Fruit fly (Drosophila melanogaster) whole organism, embryonic: ENCODE measurements around the gene CG5592.
A peak's percentile ranks its signal among the peaks of the same experiment; 100 is the strongest.

Experiments
- Asciz ChIP-seq: fragments of 200-800 bp; sonication (Bioruptor generic); optimal IDR thresholded peaks from 2 replicates; lab custom pipeline; 2017; ENCODE audit warnings: missing biosample characterization, mild to moderate bottlenecking, missing genetic modification characterization, missing genetic modification reagents
- Atf3 ChIP-seq: fragments of 200-800 bp; sonication (Bioruptor generic); optimal IDR thresholded peaks from 3 replicates; lab custom pipeline; 2016; ENCODE audit warnings: missing biosample characterization, missing genetic modification characterization
- Awh ChIP-seq: fragments of 200-800 bp; sonication (Bioruptor generic); IDR thresholded peaks from 2 replicates; pipeline ENCODE4, ENCODE4 v1.3.6; 2022; ENCODE audit warnings: missing biosample characterization, missing genetic modification characterization
- Bteb2 ChIP-seq: fragments of 200-800 bp; sonication (Bioruptor generic); optimal IDR thresholded peaks from 2 replicates; lab custom pipeline; 2016; ENCODE audit warnings: missing biosample characterization, missing genetic modification characterization
- CG1024 ChIP-seq: fragments of 200-800 bp; sonication (Bioruptor generic); IDR thresholded peaks from 2 replicates; pipeline ENCODE4 v1.3.6; 2022; ENCODE audit warnings: missing biosample characterization, missing genetic modification characterization
- CG10267 ChIP-seq: fragments of 200-800 bp; sonication (Bioruptor generic); optimal IDR thresholded peaks from 2 replicates; lab custom pipeline; 2018; ENCODE audit warnings: missing biosample characterization, mild to moderate bottlenecking, missing genetic modification characterization, moderate library complexity
- CG10366 ChIP-seq: fragments of 200-800 bp; sonication (Bioruptor generic); IDR thresholded peaks from 2 replicates; pipeline ENCODE4 v1.3.6; 2022; ENCODE audit warnings: missing biosample characterization, missing genetic modification characterization
- CG10462 ChIP-seq: fragments of 200-800 bp; sonication (Bioruptor generic); optimal IDR thresholded peaks from 2 replicates; lab custom pipeline; 2016; ENCODE audit warnings: missing biosample characterization, missing genetic modification characterization
- CG10959 ChIP-seq: fragments of 200-800 bp; sonication (Bioruptor generic); IDR thresholded peaks from 2 replicates; pipeline ENCODE4 v1.3.6; 2022; ENCODE audit warnings: missing biosample characterization, missing genetic modification characterization
- CG12659 ChIP-seq: fragments of 200-800 bp; sonication (Bioruptor generic); optimal IDR thresholded peaks from 3 replicates; lab custom pipeline; 2017; ENCODE audit warnings: mild to moderate bottlenecking, missing biosample characterization, missing genetic modification reagents, missing genetic modification characterization
- CG12769 ChIP-seq: fragments of 200-800 bp; sonication (Bioruptor generic); optimal IDR thresholded peaks from 2 replicates; lab custom pipeline; 2019; ENCODE audit warnings: missing biosample characterization, mild to moderate bottlenecking, missing genetic modification characterization, moderate library complexity
- CG14050 ChIP-seq: fragments of 200-800 bp; sonication (Bioruptor generic); IDR thresholded peaks from 3 replicates; pipeline ENCODE4 v1.3.6; 2022; ENCODE audit warnings: missing biosample characterization, missing genetic modification characterization
- CG15269 ChIP-seq: fragments of 200-800 bp; sonication (Bioruptor generic); optimal IDR thresholded peaks from 2 replicates; lab custom pipeline; 2018; ENCODE audit warnings: missing biosample characterization, mild to moderate bottlenecking, missing genetic modification characterization, moderate library complexity
- CG1602 ChIP-seq: fragments of 200-800 bp; sonication (Bioruptor generic); optimal IDR thresholded peaks from 3 replicates; lab custom pipeline; 2016; ENCODE audit warnings: missing biosample characterization, missing genetic modification characterization
- CG1647 ChIP-seq: fragments of 200-800 bp; sonication (Bioruptor generic); optimal IDR thresholded peaks from 3 replicates; lab custom pipeline; 2016; ENCODE audit warnings: missing biosample characterization, missing genetic modification characterization
- CG17568 ChIP-seq: fragments of 200-800 bp; sonication (Bioruptor generic); optimal IDR thresholded peaks from 2 replicates; lab custom pipeline; 2018; ENCODE audit warnings: missing biosample characterization, mild to moderate bottlenecking, missing genetic modification characterization, moderate library complexity
- CG1832 ChIP-seq: fragments of 200-800 bp; sonication (Bioruptor generic); optimal IDR thresholded peaks from 2 replicates; lab custom pipeline; 2017; ENCODE audit warnings: missing biosample characterization, mild to moderate bottlenecking, missing genetic modification characterization, inconsistent platforms
- CG2129 ChIP-seq: fragments of 200-800 bp; sonication (Bioruptor generic); IDR thresholded peaks from 2 replicates; pipeline ENCODE4 v1.3.6; 2022; ENCODE audit warnings: missing biosample characterization, missing genetic modification characterization; ENCODE audit not compliant: partially characterized antibody
- CG2202 ChIP-seq: fragments of 200-800 bp; sonication (Bioruptor generic); optimal IDR thresholded peaks from 2 replicates; lab custom pipeline; 2018; ENCODE audit warnings: missing biosample characterization, mild to moderate bottlenecking, missing genetic modification characterization
- CG2875 ChIP-seq: fragments of 200-800 bp; sonication (Bioruptor generic); optimal IDR thresholded peaks from 2 replicates; lab custom pipeline; 2017; ENCODE audit warnings: missing biosample characterization, mild to moderate bottlenecking, missing genetic modification characterization, missing genetic modification reagents
- CG32767 ChIP-seq: fragments of 200-800 bp; sonication (Bioruptor generic); IDR thresholded peaks from 2 replicates; pipeline ENCODE4 v1.3.6; 2022; ENCODE audit warnings: missing biosample characterization, missing genetic modification characterization
- CG33213 ChIP-seq: fragments of 200-800 bp; sonication (Bioruptor generic); optimal IDR thresholded peaks from 3 replicates; lab custom pipeline; 2016; ENCODE audit warnings: missing biosample characterization, missing genetic modification characterization
- CG7556 ChIP-seq: fragments of 200-800 bp; sonication (Bioruptor generic); optimal IDR thresholded peaks from 2 replicates; lab custom pipeline; 2017; ENCODE audit warnings: missing biosample characterization, mild to moderate bottlenecking, missing genetic modification characterization
- CG7928 ChIP-seq: fragments of 200-800 bp; sonication (Bioruptor generic); optimal IDR thresholded peaks from 2 replicates; lab custom pipeline; 2017; ENCODE audit warnings: missing biosample characterization, mild to moderate bottlenecking, missing genetic modification characterization
- Fer1 ChIP-seq: fragments of 200-800 bp; sonication (Bioruptor generic); optimal IDR thresholded peaks from 2 replicates; lab custom pipeline; 2017; ENCODE audit warnings: missing biosample characterization, mild to moderate bottlenecking, missing genetic modification characterization
- Lim3 ChIP-seq: fragments of 200-800 bp; sonication (Bioruptor generic); IDR thresholded peaks from 2 replicates; pipeline ENCODE4 v1.3.6; 2022; ENCODE audit warnings: missing biosample characterization, missing genetic modification characterization
- Nf-YA ChIP-seq: fragments of 200-800 bp; sonication (Bioruptor generic); IDR thresholded peaks from 2 replicates; pipeline ENCODE4 v1.3.6; 2022; ENCODE audit warnings: missing biosample characterization, missing genetic modification characterization
- Opbp ChIP-seq: fragments of 200-800 bp; sonication (Bioruptor generic); IDR thresholded peaks from 3 replicates; pipeline ENCODE4 v1.3.6; 2022; ENCODE audit warnings: missing biosample characterization, missing genetic modification characterization; ENCODE audit not compliant: partially characterized antibody
- Scr ChIP-seq: fragments of 200-800 bp; sonication (Bioruptor generic); IDR thresholded peaks from 2 replicates; pipeline ENCODE4 v1.3.6; 2022; ENCODE audit warnings: missing biosample characterization, missing genetic modification characterization; ENCODE audit not compliant: partially characterized antibody
- Side ChIP-seq: fragments of 200-800 bp; sonication (Bioruptor generic); optimal IDR thresholded peaks from 2 replicates; lab custom pipeline; 2016; ENCODE audit warnings: missing biosample characterization, missing genetic modification characterization
- Spps ChIP-seq: fragments of 200-800 bp; sonication (Bioruptor generic); optimal IDR thresholded peaks from 2 replicates; lab custom pipeline; 2018; ENCODE audit warnings: missing biosample characterization, mild to moderate bottlenecking, missing genetic modification characterization
- Sry-δ ChIP-seq: fragments of 200-800 bp; sonication (Bioruptor generic); optimal IDR thresholded peaks from 2 replicates; lab custom pipeline; 2016; ENCODE audit warnings: missing biosample characterization, missing genetic modification characterization
- Ssrp ChIP-seq: fragments of 200-800 bp; sonication (Bioruptor generic); optimal IDR thresholded peaks from 2 replicates; lab custom pipeline; 2018; ENCODE audit warnings: missing biosample characterization, mild to moderate bottlenecking, missing genetic modification characterization, moderate library complexity
- al ChIP-seq: fragments of 200-800 bp; sonication (Bioruptor generic); IDR thresholded peaks from 2 replicates; pipeline ENCODE4 v1.3.6; 2022; ENCODE audit warnings: missing biosample characterization, missing genetic modification characterization
- cg ChIP-seq: fragments of 200-800 bp; sonication (Bioruptor generic); optimal IDR thresholded peaks from 3 replicates; lab custom pipeline; 2019; ENCODE audit warnings: missing biosample characterization, mild to moderate bottlenecking, missing genetic modification characterization, moderate library complexity
- grau ChIP-seq: fragments of 200-800 bp; optimal IDR thresholded peaks from 3 replicates; lab custom pipeline; 2019; ENCODE audit warnings: missing biosample characterization, mild to moderate bottlenecking, missing genetic modification characterization, moderate library complexity
- gsb-n ChIP-seq: fragments of 200-800 bp; sonication (Bioruptor generic); optimal IDR thresholded peaks from 3 replicates; lab custom pipeline; 2018; ENCODE audit warnings: missing biosample characterization, mild to moderate bottlenecking, missing genetic modification characterization
- hth ChIP-seq: fragments of >200 bp; optimal IDR thresholded peaks from 2 replicates; lab custom pipeline; 2017; ENCODE audit warnings: inconsistent platforms
- insv ChIP-seq, 2 experiments: fragments of 200-800 bp; sonication (Bioruptor generic); optimal IDR thresholded peaks; 3 replicates each; lab custom pipeline; 2016 to 2018; ENCODE audit warnings: missing biosample characterization in 2 of 2, missing genetic modification characterization in 2 of 2
- lola ChIP-seq, 3 experiments: fragments of >200 bp in 2 of 3; fragments of 200-800 bp in 1 of 3; sonication (Bioruptor generic) in 1 of 3; optimal IDR thresholded peaks; 2 replicates each; lab custom pipeline; 2017 to 2019; ENCODE audit warnings: missing biosample characterization in 3 of 3, missing genetic modification characterization in 3 of 3, mild to moderate bottlenecking in 1 of 3, moderate library complexity in 1 of 3
- otp ChIP-seq: fragments of 200-800 bp; sonication (Bioruptor generic); IDR thresholded peaks from 3 replicates; pipeline ENCODE4, ENCODE4 v1.3.6; 2022; ENCODE audit warnings: missing biosample characterization, missing genetic modification characterization
- peb ChIP-seq: fragments of 200-800 bp; sonication (Bioruptor generic); IDR thresholded peaks from 2 replicates; pipeline ENCODE4 v1.3.6; 2022; ENCODE audit warnings: missing biosample characterization, missing genetic modification characterization
- psq ChIP-seq: fragments of 200-800 bp; sonication (Bioruptor generic); optimal IDR thresholded peaks from 2 replicates; lab custom pipeline; 2017; ENCODE audit warnings: missing biosample characterization, missing genetic modification characterization
- scrt ChIP-seq: fragments of 200-800 bp; sonication (Bioruptor generic); optimal IDR thresholded peaks from 2 replicates; lab custom pipeline; 2018; ENCODE audit warnings: missing biosample characterization, mild to moderate bottlenecking, missing genetic modification characterization, moderate library complexity
- sob ChIP-seq: fragments of 200-800 bp; sonication (Bioruptor generic); IDR thresholded peaks from 2 replicates; pipeline ENCODE4 v1.3.6; 2022; ENCODE audit warnings: missing biosample characterization, missing genetic modification characterization
- tgo ChIP-seq: fragments of 200-800 bp; sonication (Bioruptor generic); IDR thresholded peaks from 3 replicates; pipeline ENCODE4 v1.3.6; 2022; ENCODE audit warnings: missing biosample characterization, missing genetic modification characterization
- trh ChIP-seq: fragments of 200-800 bp; sonication (Bioruptor generic); optimal IDR thresholded peaks from 2 replicates; lab custom pipeline; 2016; ENCODE audit warnings: missing biosample characterization, missing genetic modification characterization
- unc-4 ChIP-seq: fragments of 200-800 bp; sonication (Bioruptor generic); IDR thresholded peaks from 2 replicates; pipeline ENCODE4 v1.3.6; 2022; ENCODE audit warnings: missing biosample characterization, missing genetic modification characterization; ENCODE audit not compliant: partially characterized antibody
- zen2 ChIP-seq: fragments of 200-800 bp; sonication (Bioruptor generic); IDR thresholded peaks from 3 replicates; pipeline ENCODE4 v1.3.6; 2022; ENCODE audit warnings: missing biosample characterization, missing genetic modification characterization; ENCODE audit not compliant: partially characterized antibody

The CG5592 gene

dm6 chr3L:5881310-5882208 is 15.9 kb upstream of the CG5592 start (continued):
- TF ChIP-seq Sry-δ (GFP tag; lab: Kevin White, UChicago) (no peak), otp (GFP tag; lab: Robert Waterston, UW) (0 out of 3 replicates have a peak, but pooled peaks have one; percentile 33), Bteb2 (GFP tag; lab: Kevin White, UChicago) (peak; percentile 17), scrt (GFP tag; lab: Kevin White, UChicago) (no peak), zen2 (GFP tag; lab: Robert Waterston, UW) (no peak), cg (no peak), CG2129 (GFP tag; lab: Robert Waterston, UW) (no peak), psq (GFP tag; lab: Kevin White, UChicago) (no peak), hth (lab: Kevin White, UChicago) (no peak), Fer1 (GFP tag; lab: Kevin White, UChicago) (no peak), CG1602 (GFP tag; lab: Kevin White, UChicago) (peak; percentile 63), CG14050 (GFP tag; lab: Robert Waterston, UW) (no peak), CG10267 (tag; lab: Kevin White, UChicago) (no peak), al (GFP tag; lab: Robert Waterston, UW) (no peak), CG10959 (GFP tag; lab: Robert Waterston, UW) (no peak), Spps (tag; lab: Kevin White, UChicago) (no peak), sob (GFP tag; lab: Robert Waterston, UW) (no peak), insv (GFP tag; optimal IDR thresholded peaks at IDR 0.05; lab: Kevin White, UChicago) (peak in 1 of 2 experiments; percentile 91), Side (GFP tag; lab: Kevin White, UChicago) (no peak), Atf3 (GFP tag; lab: Kevin White, UChicago) (peak; percentile 47), Nf-YA (GFP tag; lab: Robert Waterston, UW) (no peak), CG12659 (GFP tag; lab: Kevin White, UChicago) (peak; percentile 68), gsb-n (tag; lab: Kevin White, UChicago) (peak; percentile 9), tgo (GFP tag; lab: Robert Waterston, UW) (no peak), CG15269 (tag; lab: Kevin White, UChicago) (no peak), CG10366 (GFP tag; lab: Robert Waterston, UW) (peak; percentile 45; the same call in 1 of the 2 replicates), unc-4 (no peak), CG7928 (no peak), CG2202 (tag; lab: Kevin White, UChicago) (no peak), CG7556 (GFP tag; lab: Kevin White, UChicago) (peak; percentile 85), grau (tag; lab: Kevin White, UChicago) (no peak), CG10462 (GFP tag; lab: Kevin White, UChicago) (no peak), CG1024 (GFP tag; lab: Robert Waterston, UW) (no peak), CG33213 (GFP tag; lab: Kevin White, UChicago) (no peak), Awh (GFP tag; lab: Robert Waterston, UW) (no peak), CG12769 (no peak), CG1647 (GFP tag; lab: Kevin White, UChicago) (no peak), lola (GFP tag; optimal IDR thresholded peaks at IDR 0.05; lab: Kevin White, UChicago) (peak in 1 of 3 experiments; percentile 77), Ssrp (tag; lab: Kevin White, UChicago) (peak; percentile 65), CG17568 (GFP tag; lab: Kevin White, UChicago) (no peak), CG2875 (peak; percentile 37), trh (peak; percentile 7), Lim3 (GFP tag; lab: Robert Waterston, UW) (no peak), Scr (GFP tag; lab: Robert Waterston, UW) (no peak), Asciz (GFP tag; lab: Kevin White, UChicago) (no peak), Opbp (GFP tag; lab: Robert Waterston, UW) (no peak), CG1832 (GFP tag; lab: Kevin White, UChicago) (peak; percentile 86), peb (GFP tag; lab: Robert Waterston, UW) (no peak), CG32767 (peak; percentile 62; the same call in 1 of the 2 replicates)
